Worm (Caenorhabditis elegans): Measurements from ENCODE around the gene C49C8.3.

ce11 chrIV:8625730-8626129 lies 18.8 kb upstream of the C49C8.3 start:
- TF ChIP-seq fos-1 (tag; optimal IDR thresholded peaks at IDR 0.05) (no peak), aly-2 (tag; optimal IDR thresholded peaks at IDR 0.05) (no peak), unc-62 (GFP tag; optimal IDR thresholded peaks at IDR 0.05) (no peak), lin-39 (tag; optimal IDR thresholded peaks at IDR 0.05) (no peak), snpc-4 (tag; optimal IDR thresholded peaks at IDR 0.05) (no peak), nhr-12 (tag; optimal IDR thresholded peaks at IDR 0.05) (no peak), ztf-11 (tag; optimal IDR thresholded peaks at IDR 0.05) (no peak), ztf-4 (tag; optimal IDR thresholded peaks at IDR 0.05) (no peak), egl-27 (tag; optimal IDR thresholded peaks at IDR 0.05) (no peak), alr-1 (tag; optimal IDR thresholded peaks at IDR 0.05) (no peak), elt-3 (tag; optimal IDR thresholded peaks at IDR 0.05) (no peak), unc-39 (tag; optimal IDR thresholded peaks at IDR 0.05) (no peak), ceh-82 (tag; optimal IDR thresholded peaks at IDR 0.05) (no peak), nhr-25 (tag; optimal IDR thresholded peaks at IDR 0.05) (no peak)
